Worm (Caenorhabditis elegans) whole organism, L4/young adult: ENCODE data around the gene C14B9.10.

Experiments
- W03F9.2 ChIP-seq: fragments of 150-350 bp; optimal IDR thresholded peaks from 2 replicates; lab custom pipeline; 2014; ENCODE audit warnings: missing biosample characterization, missing genetic modification characterization
- him-1 ChIP-seq: sonication (generic microtip); optimal IDR thresholded peaks from 2 replicates; lab custom pipeline; 2016; ENCODE audit warnings: missing genotype, missing genetic modification reagents, missing genetic modification characterization, missing compliant biosample characterization

ce11 chrIII:8111347-8111746, 19.3 kb upstream of the C14B9.10 start:
- no peak for TF ChIP-seq W03F9.2 (tag; lab: Kevin White, UChicago)
- TF ChIP-seq him-1 (tag; lab: Kevin White, UChicago): no peak
